Fruit fly (Drosophila melanogaster): ENCODE data around the gene Or85e.

DNA sequence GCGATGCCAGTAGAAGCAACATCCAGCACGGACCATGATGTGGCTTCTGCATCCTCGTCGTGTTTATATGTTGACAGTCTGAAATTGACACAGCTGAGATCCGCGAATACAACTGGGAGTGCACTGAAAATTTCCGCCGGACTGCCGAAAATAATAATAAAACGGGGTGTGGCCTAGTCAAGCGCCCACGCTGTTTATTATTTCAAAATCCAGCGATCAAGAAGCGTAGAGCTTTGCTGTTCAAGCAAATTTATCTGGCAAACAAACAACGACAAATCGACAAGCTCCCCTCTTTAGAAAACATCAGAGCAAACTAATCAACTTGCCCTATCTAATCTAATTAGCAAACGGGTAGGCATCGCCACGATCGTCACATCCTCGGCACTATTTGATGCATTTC is 18.4 kb upstream of the Or85e start:
- TF ChIP-seq gt (GFP tag; IDR thresholded peaks at IDR 0.05) (no peak), CG6689 (GFP tag; IDR thresholded peaks at IDR 0.05) (no peak), CG1024 (GFP tag; IDR thresholded peaks at IDR 0.05) (no peak), eve (GFP tag; optimal IDR thresholded peaks at IDR 0.05) (no peak), CG32772 (GFP tag; IDR thresholded peaks at IDR 0.05) (no peak), Atf3 (GFP tag; optimal IDR thresholded peaks at IDR 0.05) (no peak), CG8478 (optimal IDR thresholded peaks at IDR 0.05) (no peak), hth (optimal IDR thresholded peaks at IDR 0.05) (no peak), CG7357 (GFP tag; IDR thresholded peaks at IDR 0.05) (no peak), cas (GFP tag; IDR thresholded peaks at IDR 0.05) (no peak)

All from whole organism, embryonic.